Worm (Caenorhabditis elegans) whole organism, L1 larva: ENCODE measurements around the gene R10E8.6.

Source experiments
- alr-1 ChIP-seq: fragments of 200-800 bp; sonication (Bioruptor generic); optimal IDR thresholded peaks from 2 replicates; lab custom pipeline; 2018; ENCODE audit warnings: borderline replicate concordance, mild to moderate bottlenecking, missing genetic modification characterization, missing compliant biosample characterization
- hlh-17 ChIP-seq: fragments of 200-800 bp; sonication (Bioruptor generic); optimal IDR thresholded peaks from 2 replicates; lab custom pipeline; 2018; ENCODE audit warnings: missing genetic modification characterization, mild to moderate bottlenecking, missing compliant biosample characterization, moderate library complexity, borderline replicate concordance
- nhr-76 ChIP-seq: sonication (generic microtip); optimal IDR thresholded peaks from 2 replicates; lab custom pipeline; 2017; ENCODE audit warnings: missing biosample characterization, missing genetic modification characterization

- TF ChIP-seq hlh-17 = no peak
- TF ChIP-seq nhr-76 (tag; lab: Kevin White, UChicago) = no peak
- no peak for TF ChIP-seq alr-1 (tag; lab: Kevin White, UChicago)
These were observed 29.4 kb downstream of the R10E8.6 start, which contains the start of gene R10E8.3 for ce11 chrV:18236714-18237288.
